Worm (Caenorhabditis elegans) whole organism, L4 larva: ENCODE data around the gene C02E7.6.

Experiments used
- aly-2 ChIP-seq: sonication (generic microtip); optimal IDR thresholded peaks from 2 replicates; lab custom pipeline; 2018; ENCODE audit warnings: missing biosample characterization, missing genetic modification characterization
- ceh-28 ChIP-seq: fragments of 150-350 bp; optimal IDR thresholded peaks from 2 replicates; lab custom pipeline; 2014; ENCODE audit warnings: missing biosample characterization, missing genetic modification reagents, missing genetic modification characterization
- ceh-44 ChIP-seq: fragments of 200-800 bp; sonication (Bioruptor generic); IDR thresholded peaks from 2 replicates; pipeline ENCODE4 v1.3.6; 2022; ENCODE audit warnings: missing genetic modification reagents, missing genetic modification characterization, missing compliant biosample characterization
- dmd-6 ChIP-seq: fragments of 200-800 bp; sonication (Bioruptor generic); IDR thresholded peaks from 2 replicates; pipeline ENCODE4 v1.3.6; 2022; ENCODE audit warnings: missing genetic modification reagents, missing genetic modification characterization, missing compliant biosample characterization
- fkh-10 ChIP-seq: fragments of 150-350 bp; optimal IDR thresholded peaks from 2 replicates; lab custom pipeline; 2014; ENCODE audit warnings: missing biosample characterization, missing genetic modification reagents, missing genetic modification characterization
- jun-1 ChIP-seq: fragments of 150-350 bp; optimal IDR thresholded peaks from 2 replicates; lab custom pipeline; 2014; ENCODE audit warnings: missing biosample characterization, missing genetic modification reagents, missing genetic modification characterization
- lin-39 ChIP-seq: fragments of 150-350 bp; optimal IDR thresholded peaks from 2 replicates; lab custom pipeline; 2014; ENCODE audit warnings: missing biosample characterization, missing genetic modification reagents, missing genetic modification characterization
- nhr-237 ChIP-seq: sonication (generic microtip); optimal IDR thresholded peaks from 2 replicates; lab custom pipeline; 2017; ENCODE audit warnings: missing biosample characterization, missing genetic modification characterization
- nhr-76 ChIP-seq: fragments of 150-350 bp; optimal IDR thresholded peaks from 2 replicates; lab custom pipeline; 2014; ENCODE audit warnings: missing biosample characterization, missing genetic modification characterization
- rbr-2 ChIP-seq: sonication (generic microtip); optimal IDR thresholded peaks from 2 replicates; lab custom pipeline; 2016; ENCODE audit warnings: missing genotype, missing genetic modification characterization, missing compliant biosample characterization
- snpc-4 ChIP-seq: fragments of 150-350 bp; optimal IDR thresholded peaks from 2 replicates; lab custom pipeline; 2014; ENCODE audit warnings: missing biosample characterization, missing genetic modification characterization
- unc-62 ChIP-seq, 3 experiments: fragments of 150-350 bp in 1 of 3; sonication (generic microtip); optimal IDR thresholded peaks in 2 of 3; peaks in 1 of 3; 1 replicate in 1 of 3; 2 replicates in 2 of 3; lab custom pipeline; 2014 to 2017; ENCODE audit warnings: missing biosample characterization in 3 of 3, missing genetic modification characterization in 3 of 3, missing genetic modification reagents in 3 of 3, missing genotype in 1 of 3

DNA sequence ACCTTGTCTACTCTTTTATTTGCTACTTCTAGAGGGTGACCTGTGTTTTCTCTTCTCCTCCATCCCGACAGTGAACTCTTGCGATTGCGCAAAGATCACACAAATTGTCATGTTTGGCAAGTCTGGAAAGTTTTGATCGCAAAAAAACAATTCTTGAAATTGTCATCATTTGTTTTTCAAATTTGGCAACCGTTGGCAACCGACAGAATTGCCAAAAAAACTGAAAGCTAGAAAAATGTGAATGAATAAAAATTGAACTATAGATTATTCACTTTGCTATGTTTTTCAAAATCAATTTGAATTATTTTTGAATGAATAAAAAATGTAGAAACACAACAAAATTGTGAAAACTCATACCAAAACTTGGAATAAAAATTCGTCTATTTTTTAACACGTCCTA is 24.0 kb upstream of the C02E7.6 start, which contains the start of gene ugt-11:
- TF ChIP-seq rbr-2 (tag; lab: Kevin White, UChicago) = no peak
- TF ChIP-seq nhr-76 (tag; lab: Kevin White, UChicago) = no peak
- no peak for TF ChIP-seq snpc-4 (tag; lab: Kevin White, UChicago)
- no peak for TF ChIP-seq jun-1
- TF ChIP-seq fkh-10 (GFP tag; lab: Kevin White, UChicago) = no peak
- TF ChIP-seq nhr-237 = no peak
- no peak for TF ChIP-seq ceh-28 (tag; lab: Kevin White, UChicago)
- TF ChIP-seq aly-2 (tag; lab: Kevin White, UChicago) = no peak
- no peak for TF ChIP-seq ceh-44 (GFP tag; lab: Robert Waterston, UW)
- TF ChIP-seq lin-39 (tag; lab: Kevin White, UChicago) = no peak
- TF ChIP-seq unc-62 (GFP tag; optimal IDR thresholded peaks at IDR 0.05 in 1 of 2; lab: Kevin White, UChicago) = no peak
- TF ChIP-seq unc-62 (tag; optimal IDR thresholded peaks at IDR 0.05; lab: Kevin White, UChicago) = no peak
- no peak for TF ChIP-seq dmd-6 (GFP tag; lab: Robert Waterston, UW)
